Worm (Caenorhabditis elegans) whole organism, midembryonic: ENCODE results near the gene Y73B6BL.270.

Experiments used
- T22C8.4 ChIP-seq: fragments of 200-800 bp; sonication (Bioruptor generic); IDR thresholded peaks from 2 replicates; pipeline ENCODE4 v1.3.6; 2022; ENCODE audit warnings: missing genetic modification characterization, missing compliant biosample characterization
- cog-1 ChIP-seq: sonication (generic microtip); optimal IDR thresholded peaks from 2 replicates; lab custom pipeline; 2016; ENCODE audit warnings: missing genetic modification characterization, missing compliant biosample characterization
- flt-1 ChIP-seq: fragments of 200-800 bp; sonication (Bioruptor generic); IDR thresholded peaks from 2 replicates; pipeline ENCODE4 v1.3.6; 2022; ENCODE audit warnings: missing genetic modification characterization, missing compliant biosample characterization
- klf-2 ChIP-seq: fragments of 200-800 bp; sonication (Bioruptor generic); conservative IDR thresholded peaks from 2 replicates; pipeline ENCODE4 v1.3.6; 2022; ENCODE audit warnings: missing genetic modification reagents, missing genetic modification characterization, missing compliant biosample characterization
- med-1 ChIP-seq: sonication (generic microtip); optimal IDR thresholded peaks from 2 replicates; lab custom pipeline; 2017; ENCODE audit warnings: missing genetic modification characterization, mild to moderate bottlenecking, missing compliant biosample characterization, antibody characterized with exemption, missing genetic modification reagents; ENCODE audit not compliant: insufficient read depth
- ref-1 ChIP-seq: fragments of 200-800 bp; sonication (Bioruptor generic); conservative IDR thresholded peaks from 2 replicates; pipeline ENCODE4 v1.3.6; 2022; ENCODE audit warnings: missing genetic modification reagents, missing genetic modification characterization, missing compliant biosample characterization
- tab-1 ChIP-seq: fragments of 200-800 bp; sonication (Bioruptor generic); IDR thresholded peaks from 2 replicates; pipeline ENCODE4 v1.3.6; 2022; ENCODE audit warnings: missing genetic modification characterization, missing compliant biosample characterization
- ztf-23 ChIP-seq: fragments of 200-800 bp; sonication (Bioruptor generic); IDR thresholded peaks from 2 replicates; pipeline ENCODE4 v1.3.6; 2022; ENCODE audit warnings: missing genetic modification reagents, missing genetic modification characterization, missing compliant biosample characterization
- ztf-29 ChIP-seq: fragments of 200-800 bp; sonication (Bioruptor generic); IDR thresholded peaks from 2 replicates; pipeline ENCODE4 v1.3.6; 2022; ENCODE audit warnings: missing genetic modification reagents, missing genetic modification characterization, missing compliant biosample characterization

Y73B6BL.270 gene

DNA sequence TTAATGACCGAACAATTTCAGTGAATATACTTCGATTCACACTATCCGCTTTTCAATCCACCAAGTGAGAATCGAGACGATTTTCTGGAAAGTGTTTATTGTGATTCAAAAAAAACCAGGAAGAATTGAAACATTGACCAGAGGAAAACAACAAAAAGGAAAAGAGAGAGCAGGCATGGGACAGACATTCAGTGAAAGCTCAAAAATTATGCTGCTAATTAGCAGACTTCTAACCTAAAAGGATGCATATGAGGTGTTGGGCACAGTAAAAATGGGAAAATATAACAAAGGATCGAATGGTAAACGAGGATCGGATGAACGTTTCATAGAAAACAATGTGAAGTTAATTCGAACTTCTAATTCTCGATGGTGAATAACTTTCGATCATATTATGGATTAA lies 52.5 kb downstream of the Y73B6BL.270 start:
- TF ChIP-seq ref-1, result no peak
- no peak for TF ChIP-seq ztf-23
- no peak for TF ChIP-seq flt-1 (GFP tag; lab: Robert Waterston, UW)
- TF ChIP-seq T22C8.4 (GFP tag; lab: Robert Waterston, UW), result no peak
- TF ChIP-seq tab-1 (GFP tag; lab: Robert Waterston, UW), result no peak
- no peak for TF ChIP-seq klf-2 (GFP tag; lab: Robert Waterston, UW)
- no peak for TF ChIP-seq cog-1 (tag; lab: Kevin White, UChicago)
- TF ChIP-seq med-1 (GFP tag; lab: Kevin White, UChicago), result no peak
- TF ChIP-seq ztf-29, result no peak
